Worm (Caenorhabditis elegans) whole organism, young adult: ENCODE data around the gene fzr-1.

ENCODE experiments used
- B0261.1 ChIP-seq: sonication (generic microtip); optimal IDR thresholded peaks from 2 replicates; lab custom pipeline; 2016; ENCODE audit warnings: mild to moderate bottlenecking, missing genetic modification characterization, moderate library complexity, missing compliant biosample characterization
- F23B12.7 ChIP-seq: sonication (generic microtip); optimal IDR thresholded peaks from 2 replicates; lab custom pipeline; 2017; ENCODE audit warnings: missing genetic modification characterization, mild to moderate bottlenecking, missing compliant biosample characterization, antibody characterized with exemption, moderate library complexity; ENCODE audit not compliant: insufficient read depth
- F37B4.10 ChIP-seq: fragments of 200-800 bp; sonication (Bioruptor generic); IDR thresholded peaks from 2 replicates; pipeline ENCODE4 v1.3.6; 2022; ENCODE audit warnings: missing genetic modification characterization, missing compliant biosample characterization
- F52B5.7 ChIP-seq: sonication (generic microtip); optimal IDR thresholded peaks from 2 replicates; lab custom pipeline; 2016; ENCODE audit warnings: mild to moderate bottlenecking, missing genetic modification characterization, missing compliant biosample characterization
- F55B11.4 ChIP-seq: sonication (generic microtip); optimal IDR thresholded peaks from 2 replicates; lab custom pipeline; 2016; ENCODE audit warnings: missing compliant biosample characterization, missing genetic modification characterization, borderline replicate concordance; ENCODE audit not compliant: insufficient read depth
- K11D2.4 ChIP-seq: fragments of 200-800 bp; sonication (Bioruptor generic); IDR thresholded peaks from 2 replicates; pipeline ENCODE4 v1.3.6; 2022; ENCODE audit warnings: missing genetic modification reagents, missing genetic modification characterization, missing compliant biosample characterization
- Y56A3A.18 ChIP-seq: fragments of 200-800 bp; sonication (Bioruptor generic); IDR thresholded peaks from 2 replicates; pipeline ENCODE4 v1.3.6; 2022; ENCODE audit warnings: missing genetic modification reagents, missing genetic modification characterization, missing compliant biosample characterization
- Y67H2A.10 ChIP-seq: fragments of 200-800 bp; sonication (Bioruptor generic); conservative IDR thresholded peaks from 2 replicates; pipeline ENCODE4 v1.3.6; 2022; ENCODE audit warnings: missing genetic modification reagents, missing genetic modification characterization, missing compliant biosample characterization
- Y79H2A.3 ChIP-seq: fragments of 200-800 bp; sonication (Bioruptor generic); conservative IDR thresholded peaks from 2 replicates; pipeline ENCODE4 v1.3.6; 2022; ENCODE audit warnings: missing genetic modification reagents, missing genetic modification characterization, missing compliant biosample characterization
- ZK185.1 ChIP-seq: sonication (generic microtip); optimal IDR thresholded peaks from 2 replicates; lab custom pipeline; 2016; ENCODE audit warnings: mild to moderate bottlenecking, missing genetic modification characterization, missing compliant biosample characterization; ENCODE audit not compliant: poor library complexity, severe bottlenecking
- ama-1 ChIP-seq, 3 experiments: fragments of 150-350 bp in 1 of 3; sonication (generic microtip) in 2 of 3; optimal IDR thresholded peaks; 2 replicates each; lab custom pipeline; 2014 to 2018; ENCODE audit warnings: missing biosample characterization in 2 of 3, missing genetic modification characterization in 2 of 3, missing genetic modification reagents in 2 of 3
- aptf-2 ChIP-seq: fragments of 200-800 bp; sonication (Bioruptor generic); conservative IDR thresholded peaks from 2 replicates; pipeline ENCODE4 v1.3.6; 2022; ENCODE audit warnings: missing genetic modification reagents, missing genetic modification characterization, missing compliant biosample characterization
- attf-3 ChIP-seq: fragments of 200-800 bp; sonication (Bioruptor generic); conservative IDR thresholded peaks from 2 replicates; pipeline ENCODE4 v1.3.6; 2022; ENCODE audit warnings: missing genetic modification reagents, missing genetic modification characterization, missing compliant biosample characterization
- attf-6 ChIP-seq: fragments of 200-800 bp; sonication (Bioruptor generic); IDR thresholded peaks from 2 replicates; pipeline ENCODE4 v1.3.6; 2022; ENCODE audit warnings: missing genetic modification reagents, missing genetic modification characterization, missing compliant biosample characterization
- cebp-1 ChIP-seq, 2 experiments: fragments of 200-800 bp in 1 of 2; sonication (Bioruptor generic) in 1 of 2; sonication (generic microtip) in 1 of 2; IDR thresholded peaks in 1 of 2; optimal IDR thresholded peaks in 1 of 2; 2 replicates each; pipeline versions ENCODE4 v1.3.6 to Lab custom; 2017 to 2022; ENCODE audit warnings: missing compliant biosample characterization in 2 of 2, missing genetic modification characterization in 2 of 2, mild to moderate bottlenecking in 1 of 2, missing genetic modification reagents in 1 of 2, moderate library complexity in 1 of 2
- ceh-100 ChIP-seq: fragments of 200-800 bp; sonication (Bioruptor generic); IDR thresholded peaks from 2 replicates; pipeline ENCODE4 v1.3.6; 2022; ENCODE audit warnings: missing genetic modification reagents, missing genetic modification characterization, missing compliant biosample characterization
- ceh-91 ChIP-seq: fragments of 200-800 bp; sonication (Bioruptor generic); IDR thresholded peaks from 2 replicates; pipeline ENCODE4 v1.3.6; 2022; ENCODE audit warnings: missing genetic modification reagents, missing genetic modification characterization, missing compliant biosample characterization
- die-1 ChIP-seq: sonication (generic microtip); optimal IDR thresholded peaks from 2 replicates; lab custom pipeline; 2016; ENCODE audit warnings: missing genotype, mild to moderate bottlenecking, missing genetic modification characterization, missing compliant biosample characterization
- dox-1 ChIP-seq: fragments of 200-800 bp; sonication (Bioruptor generic); IDR thresholded peaks from 2 replicates; pipeline ENCODE4 v1.3.6; 2022; ENCODE audit warnings: missing genetic modification reagents, missing genetic modification characterization, missing compliant biosample characterization
- egl-18 ChIP-seq: fragments of 200-800 bp; sonication (Bioruptor generic); IDR thresholded peaks from 2 replicates; pipeline ENCODE4 v1.3.6; 2022; ENCODE audit warnings: missing genetic modification reagents, missing genetic modification characterization, missing compliant biosample characterization
- gei-17 ChIP-seq: fragments of 200-800 bp; sonication (Bioruptor generic); optimal IDR thresholded peaks from 2 replicates; lab custom pipeline; 2018; ENCODE audit warnings: mild to moderate bottlenecking, missing genetic modification characterization, missing compliant biosample characterization
- hlh-12 ChIP-seq: sonication (generic microtip); optimal IDR thresholded peaks from 2 replicates; lab custom pipeline; 2016; ENCODE audit warnings: missing genetic modification characterization, missing compliant biosample characterization
- lag-1 ChIP-seq: fragments of 200-800 bp; sonication (Bioruptor generic); IDR thresholded peaks from 2 replicates; pipeline ENCODE4 v1.3.6; 2022; ENCODE audit warnings: missing genetic modification reagents, missing genetic modification characterization, missing compliant biosample characterization
- let-607 ChIP-seq, 2 experiments: fragments of 200-800 bp in 1 of 2; sonication (Bioruptor generic) in 1 of 2; sonication (generic microtip) in 1 of 2; optimal IDR thresholded peaks; 2 replicates each; lab custom pipeline; 2016 to 2018; ENCODE audit warnings: mild to moderate bottlenecking in 2 of 2, missing compliant biosample characterization in 2 of 2, missing genetic modification characterization in 2 of 2, moderate library complexity in 2 of 2, missing genotype in 1 of 2
- lin-35 ChIP-seq, 3 experiments: fragments of 150-350 bp in 2 of 3; sonication (generic microtip) in 1 of 3; optimal IDR thresholded peaks; 2 replicates each; lab custom pipeline; 2014 to 2018; ENCODE audit warnings: missing biosample characterization in 3 of 3, missing genetic modification characterization in 3 of 3, missing genetic modification reagents in 3 of 3
- lir-1 ChIP-seq: fragments of 200-800 bp; sonication (Bioruptor generic); conservative IDR thresholded peaks from 2 replicates; pipeline ENCODE4 v1.3.6; 2022; ENCODE audit warnings: missing genetic modification reagents, missing genetic modification characterization, missing compliant biosample characterization
- lsl-1 ChIP-seq: fragments of 200-800 bp; sonication (Bioruptor generic); optimal IDR thresholded peaks from 2 replicates; lab custom pipeline; 2018; ENCODE audit warnings: mild to moderate bottlenecking, missing genetic modification characterization, moderate library complexity, missing compliant biosample characterization
- madf-10 ChIP-seq: sonication (generic microtip); optimal IDR thresholded peaks from 2 replicates; lab custom pipeline; 2016; ENCODE audit warnings: mild to moderate bottlenecking, missing genetic modification characterization, missing compliant biosample characterization
- madf-3 ChIP-seq: fragments of 200-800 bp; sonication (Bioruptor generic); IDR thresholded peaks from 2 replicates; pipeline ENCODE4 v1.3.6; 2022; ENCODE audit warnings: missing genetic modification reagents, missing genetic modification characterization, missing compliant biosample characterization
- mcd-1 ChIP-seq: fragments of 200-800 bp; sonication (Bioruptor generic); IDR thresholded peaks from 2 replicates; pipeline ENCODE4 v1.3.6; 2022; ENCODE audit warnings: missing genetic modification reagents, missing genetic modification characterization, missing compliant biosample characterization
- nhr-80 ChIP-seq: sonication (generic microtip); optimal IDR thresholded peaks from 2 replicates; lab custom pipeline; 2016; ENCODE audit warnings: missing genetic modification characterization, missing compliant biosample characterization
- rec-8 ChIP-seq, 2 experiments: sonication (generic microtip); optimal IDR thresholded peaks; 2 replicates each; lab custom pipeline; 2016; ENCODE audit warnings: mild to moderate bottlenecking in 2 of 2, missing genetic modification characterization in 2 of 2, missing genetic modification reagents in 2 of 2, missing genotype in 2 of 2, missing biosample characterization in 1 of 2, missing compliant biosample characterization in 1 of 2, moderate library complexity in 1 of 2
- snpc-1.3 ChIP-seq: sonication (generic microtip); optimal IDR thresholded peaks from 2 replicates; lab custom pipeline; 2017; ENCODE audit warnings: missing genetic modification characterization, mild to moderate bottlenecking, missing compliant biosample characterization, antibody characterized with exemption, moderate library complexity, missing genotype, missing genetic modification reagents; ENCODE audit not compliant: insufficient read depth
- snpc-4 ChIP-seq, 5 experiments: fragments of 150-350 bp in 1 of 5; sonication (generic microtip) in 4 of 5; optimal IDR thresholded peaks; 2 replicates each; lab custom pipeline; 2014 to 2018; ENCODE audit warnings: missing genetic modification characterization in 5 of 5, missing biosample characterization in 3 of 5, antibody characterized with exemption in 2 of 5, mild to moderate bottlenecking in 2 of 5, missing compliant biosample characterization in 2 of 5, missing genotype in 2 of 5, moderate library complexity in 2 of 5, missing genetic modification reagents in 1 of 5
- tbp1 ChIP-seq: fragments of 200-800 bp; sonication (Bioruptor generic); optimal IDR thresholded peaks from 2 replicates; lab custom pipeline; 2018; ENCODE audit warnings: mild to moderate bottlenecking, missing genetic modification characterization, missing compliant biosample characterization
- tlf-1 ChIP-seq: fragments of 200-800 bp; sonication (Bioruptor generic); optimal IDR thresholded peaks from 2 replicates; lab custom pipeline; 2018; ENCODE audit warnings: mild to moderate bottlenecking, missing genetic modification characterization, missing compliant biosample characterization
- zfh-2 ChIP-seq: fragments of 200-800 bp; sonication (Bioruptor generic); conservative IDR thresholded peaks from 2 replicates; pipeline ENCODE4 v1.3.6; 2022; ENCODE audit warnings: missing genetic modification reagents, missing genetic modification characterization, missing compliant biosample characterization
- zim-3 ChIP-seq: sonication (generic microtip); optimal IDR thresholded peaks from 2 replicates; lab custom pipeline; 2017; ENCODE audit warnings: mild to moderate bottlenecking, missing genetic modification characterization, moderate library complexity, missing compliant biosample characterization
- ztf-25 ChIP-seq: fragments of 200-800 bp; sonication (Bioruptor generic); IDR thresholded peaks from 2 replicates; pipeline ENCODE4 v1.3.6; 2022; ENCODE audit warnings: missing genetic modification reagents, missing genetic modification characterization, missing compliant biosample characterization
- ztf-26 ChIP-seq: sonication (generic microtip); optimal IDR thresholded peaks from 2 replicates; lab custom pipeline; 2017; ENCODE audit warnings: missing genetic modification characterization, missing compliant biosample characterization

fzr-1 gene

ce11 chrII:9620616-9621015, 23.6 kb downstream of the fzr-1 start:
- TF ChIP-seq madf-10 (tag; lab: Kevin White, UChicago) (no peak), let-607 (tag; optimal IDR thresholded peaks at IDR 0.05; lab: Kevin White, UChicago) (peak; percentile 93 to 94), nhr-80 (peak; percentile 72), attf-3 (GFP tag; lab: Robert Waterston, UW) (no peak), lir-1 (GFP tag; lab: Robert Waterston, UW) (no peak), ZK185.1 (tag; lab: Kevin White, UChicago) (peak; percentile 29)

ce11 chrII:9619995-9620535, 24.2 kb downstream of the fzr-1 start:
- TF ChIP-seq mcd-1 (GFP tag; lab: Robert Waterston, UW) = 0 out of 2 replicates have a peak, but pooled peaks have one; percentile 8
- TF ChIP-seq aptf-2 (GFP tag; lab: Robert Waterston, UW) = no peak
- no peak for TF ChIP-seq snpc-4 (GFP tag; optimal IDR thresholded peaks at IDR 0.05; lab: Kevin White, UChicago)
- no peak for TF ChIP-seq snpc-4 (tag; optimal IDR thresholded peaks at IDR 0.05; lab: Kevin White, UChicago)
- TF ChIP-seq ama-1 (optimal IDR thresholded peaks at IDR 0.05; lab: Kevin White, UChicago) = peak; percentile 89
- TF ChIP-seq ama-1 (GFP tag; optimal IDR thresholded peaks at IDR 0.05; lab: Kevin White, UChicago) = no peak
- TF ChIP-seq nhr-80 = no peak
- TF ChIP-seq zfh-2 (GFP tag; lab: Robert Waterston, UW) = peak; percentile 41; the same call in 1 of the 2 replicates
- 0 out of 2 replicates have a peak, but pooled peaks have one; percentile 28 for TF ChIP-seq Y56A3A.18

ce11 chrII:9619402-9619862, 24.8 kb downstream of the fzr-1 start:
- peak; percentile 27 for TF ChIP-seq ztf-26
- no peak for TF ChIP-seq ceh-91 (GFP tag; lab: Robert Waterston, UW)
- TF ChIP-seq lin-35 (GFP tag; optimal IDR thresholded peaks at IDR 0.05; lab: Kevin White, UChicago) = no peak
- no peak for TF ChIP-seq gei-17 (GFP tag; lab: Kevin White, UChicago)
- TF ChIP-seq lir-1 (GFP tag; lab: Robert Waterston, UW) = no peak
- peak; percentile 49; the same call in 1 of the 2 replicates for TF ChIP-seq dox-1 (GFP tag; lab: Robert Waterston, UW)
- TF ChIP-seq ztf-25 = no peak
- no peak for TF ChIP-seq tlf-1 (GFP tag; lab: Kevin White, UChicago)
- TF ChIP-seq rec-8 (tag; optimal IDR thresholded peaks at IDR 0.05; lab: Kevin White, UChicago) = no peak
- TF ChIP-seq hlh-12 (tag; lab: Kevin White, UChicago) = no peak
- TF ChIP-seq madf-3 (GFP tag; lab: Robert Waterston, UW) = no peak
- TF ChIP-seq lag-1 (GFP tag; lab: Robert Waterston, UW) = no peak
- TF ChIP-seq cebp-1 (GFP tag; IDR thresholded peaks at IDR 0.05; lab: Robert Waterston, UW) = no peak
- peak; percentile 44 for TF ChIP-seq cebp-1 (tag; optimal IDR thresholded peaks at IDR 0.05; lab: Kevin White, UChicago)
- no peak for TF ChIP-seq ceh-100 (GFP tag; lab: Robert Waterston, UW)
- TF ChIP-seq tbp1 (GFP tag; lab: Kevin White, UChicago) = no peak
- no peak for TF ChIP-seq snpc-1.3 (tag; lab: Kevin White, UChicago)
- TF ChIP-seq attf-3 (GFP tag; lab: Robert Waterston, UW) = no peak
- no peak for TF ChIP-seq B0261.1 (tag; lab: Kevin White, UChicago)
- TF ChIP-seq zim-3 (tag; lab: Kevin White, UChicago) = peak; percentile 15
- TF ChIP-seq Y67H2A.10 (GFP tag; lab: Robert Waterston, UW) = no peak
- TF ChIP-seq attf-6 = no peak
- no peak for TF ChIP-seq F52B5.7 (tag; lab: Kevin White, UChicago)
- TF ChIP-seq madf-10 (tag; lab: Kevin White, UChicago) = peak; percentile 15
- TF ChIP-seq K11D2.4 (GFP tag; lab: Robert Waterston, UW) = peak; percentile 19; the same call in 1 of the 2 replicates
- TF ChIP-seq zfh-2 (GFP tag; lab: Robert Waterston, UW) = 0 out of 2 replicates have a peak, but pooled peaks have one; percentile 25
- peak; percentile 35; the same call in 1 of the 2 replicates for TF ChIP-seq mcd-1 (GFP tag; lab: Robert Waterston, UW)
- peak; percentile 20 for TF ChIP-seq die-1
- no peak for TF ChIP-seq lsl-1 (GFP tag; lab: Kevin White, UChicago)
- no peak for TF ChIP-seq egl-18 (GFP tag; lab: Robert Waterston, UW)
- 0 out of 2 replicates have a peak, but pooled peaks have one; percentile 36 for TF ChIP-seq Y56A3A.18
- no peak for TF ChIP-seq F55B11.4 (tag; lab: Kevin White, UChicago)
- no peak for TF ChIP-seq F37B4.10 (GFP tag; lab: Robert Waterston, UW)
- no peak for TF ChIP-seq F23B12.7
- no peak for TF ChIP-seq Y79H2A.3 (GFP tag; lab: Robert Waterston, UW)
